Fruit fly (Drosophila melanogaster) whole organism, embryonic: Measurements from ENCODE around the gene CG2533.

Experiments
- ATbp ChIP-seq: fragments of 200-800 bp; sonication (Bioruptor generic); optimal IDR thresholded peaks from 2 replicates; lab custom pipeline; 2017; ENCODE audit warnings: missing biosample characterization, mild to moderate bottlenecking, missing genetic modification characterization, missing genetic modification reagents
- Aef1 ChIP-seq: fragments of 200-800 bp; sonication (Bioruptor generic); IDR thresholded peaks from 3 replicates; pipeline ENCODE4 v1.3.6; 2022; ENCODE audit warnings: missing biosample characterization, missing genetic modification characterization
- BEAF-32 ChIP-seq: fragments of 200-800 bp; sonication (Bioruptor generic); optimal IDR thresholded peaks from 3 replicates; lab custom pipeline; 2017; ENCODE audit warnings: missing biosample characterization, missing genetic modification characterization, mild to moderate bottlenecking, moderate library complexity, missing genetic modification reagents
- CG11723 ChIP-seq: fragments of 200-800 bp; sonication (Bioruptor generic); optimal IDR thresholded peaks from 2 replicates; lab custom pipeline; 2017; ENCODE audit warnings: missing biosample characterization, mild to moderate bottlenecking, missing genetic modification characterization
- CG12104 ChIP-seq: fragments of 200-800 bp; sonication (Bioruptor generic); optimal IDR thresholded peaks from 3 replicates; lab custom pipeline; 2016; ENCODE audit warnings: missing biosample characterization, missing genetic modification characterization
- CG12299 ChIP-seq: fragments of 200-800 bp; sonication (Bioruptor generic); optimal IDR thresholded peaks from 2 replicates; lab custom pipeline; 2018; ENCODE audit warnings: missing biosample characterization, mild to moderate bottlenecking, missing genetic modification characterization
- CG12391 ChIP-seq: fragments of 200-800 bp; sonication (Bioruptor generic); optimal IDR thresholded peaks from 3 replicates; lab custom pipeline; 2018; ENCODE audit warnings: missing biosample characterization, mild to moderate bottlenecking, missing genetic modification characterization, moderate library complexity
- CG12744 ChIP-seq: fragments of 200-800 bp; sonication (Bioruptor generic); optimal IDR thresholded peaks from 2 replicates; lab custom pipeline; 2016; ENCODE audit warnings: missing biosample characterization, missing genetic modification characterization
- CG13296 ChIP-seq: fragments of 200-800 bp; sonication (Bioruptor generic); optimal IDR thresholded peaks from 3 replicates; lab custom pipeline; 2018; ENCODE audit warnings: missing biosample characterization, mild to moderate bottlenecking, missing genetic modification characterization
- CG14014 ChIP-seq: fragments of 200-800 bp; sonication (Bioruptor generic); IDR thresholded peaks from 2 replicates; pipeline ENCODE4 v1.3.6; 2022; ENCODE audit warnings: missing biosample characterization, missing genetic modification characterization
- CG14441 ChIP-seq: fragments of 200-800 bp; sonication (Bioruptor generic); IDR thresholded peaks from 2 replicates; pipeline ENCODE4 v1.3.6; 2022; ENCODE audit warnings: missing biosample characterization, missing genetic modification characterization
- CG14667 ChIP-seq: fragments of 200-800 bp; sonication (Bioruptor generic); IDR thresholded peaks from 2 replicates; pipeline ENCODE4 v1.3.6; 2022; ENCODE audit warnings: missing biosample characterization, missing genetic modification characterization
- CG1647 ChIP-seq: fragments of 200-800 bp; sonication (Bioruptor generic); optimal IDR thresholded peaks from 3 replicates; lab custom pipeline; 2016; ENCODE audit warnings: missing biosample characterization, missing genetic modification characterization
- CG17802 ChIP-seq: fragments of 200-800 bp; sonication (Bioruptor generic); optimal IDR thresholded peaks from 2 replicates; lab custom pipeline; 2018; ENCODE audit warnings: missing biosample characterization, mild to moderate bottlenecking, missing genetic modification characterization, moderate library complexity
- CG18262 ChIP-seq: fragments of 200-800 bp; optimal IDR thresholded peaks from 3 replicates; lab custom pipeline; 2019; ENCODE audit warnings: missing biosample characterization, mild to moderate bottlenecking, missing genetic modification characterization, moderate library complexity
- CG2678 ChIP-seq: fragments of 200-800 bp; sonication (Bioruptor generic); optimal IDR thresholded peaks from 3 replicates; lab custom pipeline; 2019; ENCODE audit warnings: missing biosample characterization, mild to moderate bottlenecking, missing genetic modification characterization, moderate library complexity
- CG30020 ChIP-seq: fragments of 200-800 bp; optimal IDR thresholded peaks from 2 replicates; lab custom pipeline; 2019; ENCODE audit warnings: missing biosample characterization, mild to moderate bottlenecking, missing genetic modification characterization, moderate library complexity
- CG4617 ChIP-seq: fragments of 200-800 bp; sonication (Bioruptor generic); optimal IDR thresholded peaks from 3 replicates; lab custom pipeline; 2016; ENCODE audit warnings: missing biosample characterization, missing genetic modification characterization, borderline replicate concordance
- CG7928 ChIP-seq: fragments of 200-800 bp; sonication (Bioruptor generic); optimal IDR thresholded peaks from 2 replicates; lab custom pipeline; 2017; ENCODE audit warnings: missing biosample characterization, mild to moderate bottlenecking, missing genetic modification characterization
- CG8765 ChIP-seq: fragments of 200-800 bp; sonication (Bioruptor generic); IDR thresholded peaks from 2 replicates; pipeline ENCODE4 v1.3.6; 2022; ENCODE audit warnings: missing biosample characterization, missing genetic modification characterization
- CG8924 ChIP-seq: fragments of 200-800 bp; optimal IDR thresholded peaks from 3 replicates; lab custom pipeline; 2019; ENCODE audit warnings: missing biosample characterization, mild to moderate bottlenecking, missing genetic modification characterization, moderate library complexity
- CHES-1-like ChIP-seq: fragments of 200-800 bp; sonication (Bioruptor generic); optimal IDR thresholded peaks from 2 replicates; lab custom pipeline; 2016; ENCODE audit warnings: missing biosample characterization, missing genetic modification characterization
- CTCF ChIP-seq: fragments of 200-800 bp; sonication (Bioruptor generic); optimal IDR thresholded peaks from 2 replicates; lab custom pipeline; 2017; ENCODE audit warnings: missing biosample characterization, mild to moderate bottlenecking, missing genetic modification characterization, moderate library complexity
- Dad ChIP-seq: fragments of 200-800 bp; sonication (Bioruptor generic); optimal IDR thresholded peaks from 3 replicates; lab custom pipeline; 2016; ENCODE audit warnings: missing biosample characterization, missing genetic modification characterization
- Dp ChIP-seq: fragments of 200-800 bp; sonication (Bioruptor generic); optimal IDR thresholded peaks from 2 replicates; lab custom pipeline; 2018; ENCODE audit warnings: missing biosample characterization, mild to moderate bottlenecking, missing genetic modification characterization, moderate library complexity
- Dref ChIP-seq: fragments of 200-800 bp; sonication (Bioruptor generic); IDR thresholded peaks from 2 replicates; pipeline ENCODE4 v1.3.6; 2022; ENCODE audit warnings: missing biosample characterization, missing genetic modification characterization
- Drgx ChIP-seq: fragments of 200-800 bp; sonication (Bioruptor generic); IDR thresholded peaks from 2 replicates; pipeline ENCODE4 v1.3.6; 2022; ENCODE audit warnings: missing biosample characterization, missing genetic modification characterization
- HmgZ ChIP-seq: fragments of 200-800 bp; sonication (Bioruptor generic); optimal IDR thresholded peaks from 2 replicates; lab custom pipeline; 2018; ENCODE audit warnings: missing biosample characterization, mild to moderate bottlenecking, missing genetic modification characterization
- Lim3 ChIP-seq: fragments of 200-800 bp; sonication (Bioruptor generic); IDR thresholded peaks from 2 replicates; pipeline ENCODE4 v1.3.6; 2022; ENCODE audit warnings: missing biosample characterization, missing genetic modification characterization
- MBD-R2 ChIP-seq: fragments of 200-800 bp; sonication (Bioruptor generic); IDR thresholded peaks from 2 replicates; pipeline ENCODE4 v1.3.6; 2022; ENCODE audit warnings: missing biosample characterization, missing genetic modification characterization
- Myb ChIP-seq: fragments of 200-800 bp; sonication (Bioruptor generic); optimal IDR thresholded peaks from 2 replicates; lab custom pipeline; 2016; ENCODE audit warnings: missing biosample characterization, missing genetic modification characterization
- Oli ChIP-seq: fragments of 200-800 bp; sonication (Bioruptor generic); optimal IDR thresholded peaks from 2 replicates; lab custom pipeline; 2018; ENCODE audit warnings: missing biosample characterization, mild to moderate bottlenecking, missing genetic modification characterization, moderate library complexity
- Opbp ChIP-seq: fragments of 200-800 bp; sonication (Bioruptor generic); IDR thresholded peaks from 3 replicates; pipeline ENCODE4 v1.3.6; 2022; ENCODE audit warnings: missing biosample characterization, missing genetic modification characterization; ENCODE audit not compliant: partially characterized antibody
- Rfx ChIP-seq: fragments of 200-800 bp; sonication (Bioruptor generic); IDR thresholded peaks from 2 replicates; pipeline ENCODE4 v1.3.6; 2022; ENCODE audit warnings: missing biosample characterization, missing genetic modification characterization
- Sox100B ChIP-seq: fragments of 200-800 bp; sonication (Bioruptor generic); optimal IDR thresholded peaks from 3 replicates; lab custom pipeline; 2018; ENCODE audit warnings: missing biosample characterization, mild to moderate bottlenecking, missing genetic modification characterization
- Spps ChIP-seq: fragments of 200-800 bp; sonication (Bioruptor generic); optimal IDR thresholded peaks from 2 replicates; lab custom pipeline; 2018; ENCODE audit warnings: missing biosample characterization, mild to moderate bottlenecking, missing genetic modification characterization
- ac ChIP-seq: fragments of 200-800 bp; sonication (Bioruptor generic); optimal IDR thresholded peaks from 3 replicates; lab custom pipeline; 2017; ENCODE audit warnings: missing biosample characterization, mild to moderate bottlenecking, missing genetic modification characterization
- al ChIP-seq: fragments of 200-800 bp; sonication (Bioruptor generic); IDR thresholded peaks from 2 replicates; pipeline ENCODE4 v1.3.6; 2022; ENCODE audit warnings: missing biosample characterization, missing genetic modification characterization
- az2 ChIP-seq: fragments of 200-800 bp; sonication (Bioruptor generic); optimal IDR thresholded peaks from 3 replicates; lab custom pipeline; 2016; ENCODE audit warnings: missing biosample characterization, missing genetic modification characterization
- cas ChIP-seq: fragments of 200-800 bp; sonication (Bioruptor generic); IDR thresholded peaks from 2 replicates; pipeline ENCODE4 v1.3.6; 2022; ENCODE audit warnings: missing biosample characterization, missing genetic modification characterization
- dati ChIP-seq: fragments of 200-800 bp; sonication (Bioruptor generic); IDR thresholded peaks from 2 replicates; pipeline ENCODE4 v1.3.6; 2022; ENCODE audit warnings: missing biosample characterization, missing genetic modification characterization
- emc ChIP-seq: fragments of 200-800 bp; sonication (Bioruptor generic); optimal IDR thresholded peaks from 2 replicates; lab custom pipeline; 2016; ENCODE audit warnings: missing biosample characterization, missing genetic modification characterization
- esg ChIP-seq: fragments of 200-800 bp; sonication (Bioruptor generic); conservative IDR thresholded peaks from 2 replicates; pipeline ENCODE4 v1.3.6; 2022; ENCODE audit warnings: missing biosample characterization, missing genetic modification characterization
- fd102C ChIP-seq: fragments of 200-800 bp; sonication (Bioruptor generic); optimal IDR thresholded peaks from 2 replicates; lab custom pipeline; 2018; ENCODE audit warnings: missing biosample characterization, mild to moderate bottlenecking, missing genetic modification characterization, moderate library complexity
- gcm ChIP-seq: fragments of 200-800 bp; sonication (Bioruptor generic); optimal IDR thresholded peaks from 2 replicates; lab custom pipeline; 2019; ENCODE audit warnings: missing biosample characterization, mild to moderate bottlenecking, missing genetic modification characterization, moderate library complexity
- gem ChIP-seq: fragments of 200-800 bp; sonication (Bioruptor generic); optimal IDR thresholded peaks from 2 replicates; lab custom pipeline; 2019; ENCODE audit warnings: missing biosample characterization, mild to moderate bottlenecking, missing genetic modification characterization, moderate library complexity
- ind ChIP-seq: fragments of 200-800 bp; sonication (Bioruptor generic); optimal IDR thresholded peaks from 3 replicates; lab custom pipeline; 2016; ENCODE audit warnings: missing biosample characterization, missing genetic modification characterization
- pzg ChIP-seq: fragments of 200-800 bp; sonication (Bioruptor generic); optimal IDR thresholded peaks from 3 replicates; lab custom pipeline; 2018; ENCODE audit warnings: missing biosample characterization, mild to moderate bottlenecking, missing genetic modification characterization, moderate library complexity
- slbo ChIP-seq: fragments of 200-800 bp; sonication (Bioruptor generic); IDR thresholded peaks from 2 replicates; pipeline ENCODE4 v1.3.6; 2022; ENCODE audit warnings: missing biosample characterization, missing genetic modification characterization
- sna ChIP-seq: fragments of 200-800 bp; sonication (Bioruptor generic); IDR thresholded peaks from 2 replicates; pipeline ENCODE4 v1.3.6; 2022; ENCODE audit warnings: missing biosample characterization, missing genetic modification characterization; ENCODE audit not compliant: partially characterized antibody

Gene CG2533

dm6 chrX:11572270-11572914, 31.6 kb downstream of the CG2533 start, which contains the start of the genes Kmn1 and Reepl1 (continued):
- TF ChIP-seq ATbp (GFP tag; lab: Kevin White, UChicago) = no peak
- TF ChIP-seq gem (tag; lab: Kevin White, UChicago) = no peak
- TF ChIP-seq cas = no peak
- no peak for TF ChIP-seq Dref (GFP tag; lab: Robert Waterston, UW)
- no peak for TF ChIP-seq CG7928 (GFP tag; lab: Kevin White, UChicago)
- no peak for TF ChIP-seq gcm
- peak; percentile 21 for TF ChIP-seq BEAF-32
- no peak for TF ChIP-seq CG11723
- no peak for TF ChIP-seq CG14441
- no peak for TF ChIP-seq sna (GFP tag; lab: Robert Waterston, UW)
- no peak for TF ChIP-seq Spps (tag; lab: Kevin White, UChicago)
- peak; percentile 10 for TF ChIP-seq CG4617 (GFP tag; lab: Kevin White, UChicago)
- no peak for TF ChIP-seq CG14667 (GFP tag; lab: Robert Waterston, UW)
- no peak for TF ChIP-seq CG12104 (GFP tag; lab: Kevin White, UChicago)
- TF ChIP-seq CG2678 = no peak
- no peak for TF ChIP-seq HmgZ (tag; lab: Kevin White, UChicago)
- no peak for TF ChIP-seq CTCF (GFP tag; lab: Kevin White, UChicago)
- TF ChIP-seq CG14014 (GFP tag; lab: Robert Waterston, UW) = no peak
- TF ChIP-seq Rfx = peak; percentile 40; the same call in 1 of the 2 replicates
- peak; percentile 62 for TF ChIP-seq slbo (GFP tag; lab: Robert Waterston, UW)
- TF ChIP-seq CG8924 (tag; lab: Kevin White, UChicago) = no peak
- no peak for TF ChIP-seq CHES-1-like
- TF ChIP-seq Myb (GFP tag; lab: Kevin White, UChicago) = peak; percentile 13
- TF ChIP-seq CG1647 (GFP tag; lab: Kevin White, UChicago) = no peak
- peak; percentile 67 for TF ChIP-seq MBD-R2
- no peak for TF ChIP-seq CG17802 (tag; lab: Kevin White, UChicago)
- no peak for TF ChIP-seq fd102C (GFP tag; lab: Kevin White, UChicago)
- no peak for TF ChIP-seq CG12744
- no peak for TF ChIP-seq CG8765 (GFP tag; lab: Robert Waterston, UW)
- no peak for TF ChIP-seq CG13296 (GFP tag; lab: Kevin White, UChicago)
- no peak for TF ChIP-seq esg (GFP tag; lab: Robert Waterston, UW)

DNA sequence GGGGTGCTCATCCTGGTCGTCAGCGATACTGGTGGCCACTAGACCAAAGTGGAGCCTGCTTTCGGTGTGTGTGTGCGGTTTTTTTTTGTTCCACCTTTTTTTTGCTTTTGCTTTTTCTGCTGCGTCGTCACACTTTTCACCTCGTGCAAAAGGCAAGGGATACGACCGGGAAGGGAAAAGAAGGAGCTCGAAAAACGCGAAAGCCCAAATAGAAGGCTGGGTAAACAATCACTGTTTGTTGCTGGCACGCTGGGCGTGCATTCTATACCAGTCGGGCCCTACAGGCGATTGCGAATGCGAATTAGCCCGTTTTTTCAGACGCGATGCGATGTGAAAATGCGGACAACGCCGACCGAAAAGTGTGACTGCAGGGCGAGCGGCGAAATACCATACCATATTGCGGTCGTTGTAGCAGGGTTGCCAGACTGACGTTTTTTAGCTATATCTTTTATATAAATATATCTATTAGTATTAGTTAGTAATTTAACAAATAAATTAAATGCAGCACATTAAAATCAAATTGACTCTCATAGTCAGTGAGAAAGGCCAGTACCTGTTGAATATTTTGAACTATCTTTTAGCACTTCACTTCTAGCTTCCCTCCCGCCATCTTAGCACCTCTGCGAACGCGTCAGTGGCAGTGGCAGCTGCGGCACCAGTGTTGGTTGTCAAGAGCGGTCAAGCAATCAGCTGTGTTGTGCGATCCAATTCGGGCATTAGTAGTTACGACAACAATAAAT, 33.9 kb downstream of the CG2533 start, which contains the start of the genes Polr2A and CG11699:
Polr2A (minus strand) TSS at position 371 of the 740 bp plus-strand sequence.
CG11699 (plus strand) TSS at position 666 of the 740 bp plus-strand sequence.
- TF ChIP-seq Dp (GFP tag; lab: Kevin White, UChicago) = peak; percentile 52
- TF ChIP-seq Drgx (GFP tag; lab: Robert Waterston, UW) = no peak
- TF ChIP-seq al = peak; percentile 27; the same call in 1 of the 2 replicates
- TF ChIP-seq CG18262 = peak; percentile 46
- TF ChIP-seq dati = no peak
- TF ChIP-seq pzg (GFP tag; lab: Kevin White, UChicago) = peak; percentile 71
- no peak for TF ChIP-seq ac
- TF ChIP-seq Lim3 (GFP tag; lab: Robert Waterston, UW) = no peak
- TF ChIP-seq emc (GFP tag; lab: Kevin White, UChicago) = no peak
- TF ChIP-seq ind (GFP tag; lab: Kevin White, UChicago) = peak; percentile 57
- no peak for TF ChIP-seq Dad
- peak; percentile 66 for TF ChIP-seq CG12391 (tag; lab: Kevin White, UChicago)
- TF ChIP-seq Sox100B (GFP tag; lab: Kevin White, UChicago) = no peak
- TF ChIP-seq Opbp (GFP tag; lab: Robert Waterston, UW) = 0 out of 3 replicates have a peak, but pooled peaks have one; percentile 29
- peak; percentile 38; the same call in 2 of the 3 replicates for TF ChIP-seq Aef1 (GFP tag; lab: Robert Waterston, UW)
- peak; percentile 41 for TF ChIP-seq Oli (tag; lab: Kevin White, UChicago)
- TF ChIP-seq CG12299 (tag; lab: Kevin White, UChicago) = peak; percentile 29
- peak; percentile 55 for TF ChIP-seq CG30020
- peak; percentile 19 for TF ChIP-seq az2 (GFP tag; lab: Kevin White, UChicago)
- no peak for TF ChIP-seq CG11723
